Worm (Caenorhabditis elegans) whole organism, mixed stage, embryonic: Measurements from ENCODE around the gene ZK370.6.

Experiments used
- ceh-43 ChIP-seq: fragments of 200-800 bp; sonication (Bioruptor generic); optimal IDR thresholded peaks from 2 replicates; lab custom pipeline; 2018; ENCODE audit warnings: mild to moderate bottlenecking, missing genetic modification characterization, moderate library complexity, missing compliant biosample characterization
- elt-3 ChIP-seq: fragments of 150-350 bp; optimal IDR thresholded peaks from 2 replicates; lab custom pipeline; 2014; ENCODE audit warnings: missing biosample characterization, missing genetic modification characterization
- flh-1 ChIP-seq: fragments of 200-800 bp; sonication (Bioruptor generic); optimal IDR thresholded peaks from 2 replicates; lab custom pipeline; 2018; ENCODE audit warnings: mild to moderate bottlenecking, missing genetic modification characterization, moderate library complexity, missing compliant biosample characterization
- hlh-1 ChIP-seq: fragments of 150-350 bp; optimal IDR thresholded peaks from 2 replicates; lab custom pipeline; 2014; ENCODE audit warnings: missing biosample characterization, missing genetic modification reagents, missing genetic modification characterization
- lin-13 ChIP-seq: fragments of 150-350 bp; optimal IDR thresholded peaks from 2 replicates; lab custom pipeline; 2014; ENCODE audit warnings: missing biosample characterization, missing genetic modification characterization
- mep-1 ChIP-seq: fragments of 150-350 bp; optimal IDR thresholded peaks from 2 replicates; lab custom pipeline; 2017; ENCODE audit warnings: missing biosample characterization, missing genetic modification reagents, missing genetic modification characterization, inconsistent platforms
- nhr-12 ChIP-seq: fragments of 150-350 bp; optimal IDR thresholded peaks from 2 replicates; lab custom pipeline; 2014; ENCODE audit warnings: missing biosample characterization, missing genetic modification characterization
- nhr-28 ChIP-seq: fragments of 150-350 bp; optimal IDR thresholded peaks from 2 replicates; lab custom pipeline; 2014; ENCODE audit warnings: missing biosample characterization, missing genetic modification characterization
- nhr-76 ChIP-seq: sonication (generic microtip); optimal IDR thresholded peaks from 2 replicates; lab custom pipeline; 2017; ENCODE audit warnings: missing biosample characterization, missing genetic modification characterization
- sptf-1 ChIP-seq: sonication (generic microtip); optimal IDR thresholded peaks from 2 replicates; lab custom pipeline; 2017; ENCODE audit warnings: mild to moderate bottlenecking, missing genetic modification characterization, moderate library complexity, missing compliant biosample characterization
- unc-120 ChIP-seq: sonication (generic microtip); optimal IDR thresholded peaks from 2 replicates; lab custom pipeline; 2017; ENCODE audit warnings: missing genetic modification characterization, missing compliant biosample characterization; ENCODE audit not compliant: poor library complexity, severe bottlenecking
- unc-39 ChIP-seq: fragments of 150-350 bp; optimal IDR thresholded peaks from 2 replicates; lab custom pipeline; 2014; ENCODE audit warnings: missing biosample characterization, missing genetic modification characterization
- unc-62 ChIP-seq: fragments of 150-350 bp; optimal IDR thresholded peaks from 2 replicates; lab custom pipeline; 2014; ENCODE audit warnings: missing biosample characterization, missing genetic modification reagents, missing genetic modification characterization
- ztf-11 ChIP-seq: fragments of 150-350 bp; optimal IDR thresholded peaks from 2 replicates; lab custom pipeline; 2014; ENCODE audit warnings: missing biosample characterization, missing genetic modification characterization

- no peak for TF ChIP-seq nhr-28
- TF ChIP-seq flh-1, result no peak
- TF ChIP-seq nhr-76 (tag; lab: Kevin White, UChicago), result no peak
- no peak for TF ChIP-seq nhr-12 (tag; lab: Kevin White, UChicago)
- TF ChIP-seq lin-13, result no peak
- no peak for TF ChIP-seq unc-39 (tag; lab: Kevin White, UChicago)
- TF ChIP-seq unc-120 (tag; lab: Kevin White, UChicago), result no peak
- TF ChIP-seq hlh-1 (tag; lab: Kevin White, UChicago), result no peak
- no peak for TF ChIP-seq sptf-1
- no peak for TF ChIP-seq mep-1 (tag; lab: Kevin White, UChicago)
- no peak for TF ChIP-seq ceh-43 (GFP tag; lab: Kevin White, UChicago)
- TF ChIP-seq unc-62, result no peak
- no peak for TF ChIP-seq elt-3 (tag; lab: Kevin White, UChicago)
- no peak for TF ChIP-seq ztf-11 (tag; lab: Kevin White, UChicago)
Observed at ce11 chrIII:8716084-8716483, 27.6 kb downstream of the ZK370.6 start, which contains the start of gene B0303.14.
